Fruit fly (Drosophila melanogaster) whole organism, embryonic: Measurements from ENCODE around the gene Dfd.

Experiments
- Adf1 ChIP-seq: fragments of 200-800 bp; sonication (Bioruptor generic); IDR thresholded peaks from 2 replicates; pipeline ENCODE4 v1.3.6; 2022; ENCODE audit warnings: missing biosample characterization, missing genetic modification characterization
- BEAF-32 ChIP-seq: fragments of 200-800 bp; sonication (Bioruptor generic); optimal IDR thresholded peaks from 3 replicates; lab custom pipeline; 2017; ENCODE audit warnings: missing biosample characterization, missing genetic modification characterization, mild to moderate bottlenecking, moderate library complexity, missing genetic modification reagents
- Bdp1 ChIP-seq: fragments of 200-800 bp; sonication (Bioruptor generic); optimal IDR thresholded peaks from 3 replicates; lab custom pipeline; 2016; ENCODE audit warnings: missing biosample characterization, missing genetic modification characterization
- CG10979 ChIP-seq: fragments of 200-800 bp; sonication (Bioruptor generic); optimal IDR thresholded peaks from 2 replicates; lab custom pipeline; 2018; ENCODE audit warnings: missing biosample characterization, mild to moderate bottlenecking, missing genetic modification characterization, moderate library complexity
- CG11695 ChIP-seq: fragments of 200-800 bp; sonication (Bioruptor generic); IDR thresholded peaks from 3 replicates; pipeline ENCODE4 v1.3.6; 2022; ENCODE audit warnings: missing biosample characterization, missing genetic modification characterization
- CG11723 ChIP-seq: fragments of 200-800 bp; sonication (Bioruptor generic); optimal IDR thresholded peaks from 2 replicates; lab custom pipeline; 2017; ENCODE audit warnings: missing biosample characterization, mild to moderate bottlenecking, missing genetic modification characterization
- CG12769 ChIP-seq: fragments of 200-800 bp; sonication (Bioruptor generic); optimal IDR thresholded peaks from 2 replicates; lab custom pipeline; 2019; ENCODE audit warnings: missing biosample characterization, mild to moderate bottlenecking, missing genetic modification characterization, moderate library complexity
- CG15011 ChIP-seq: fragments of 200-800 bp; sonication (Bioruptor generic); optimal IDR thresholded peaks from 3 replicates; lab custom pipeline; 2018; ENCODE audit warnings: missing biosample characterization, mild to moderate bottlenecking, missing genetic modification characterization
- CG18011 ChIP-seq: fragments of 200-800 bp; sonication (Bioruptor generic); optimal IDR thresholded peaks from 2 replicates; lab custom pipeline; 2017; ENCODE audit warnings: missing biosample characterization, missing genetic modification characterization, mild to moderate bottlenecking, moderate library complexity, missing genotype
- CG18262 ChIP-seq: fragments of 200-800 bp; optimal IDR thresholded peaks from 3 replicates; lab custom pipeline; 2019; ENCODE audit warnings: missing biosample characterization, mild to moderate bottlenecking, missing genetic modification characterization, moderate library complexity
- CG2678 ChIP-seq: fragments of 200-800 bp; sonication (Bioruptor generic); optimal IDR thresholded peaks from 3 replicates; lab custom pipeline; 2019; ENCODE audit warnings: missing biosample characterization, mild to moderate bottlenecking, missing genetic modification characterization, moderate library complexity
- CG30403 ChIP-seq: fragments of 200-800 bp; sonication (Bioruptor generic); optimal IDR thresholded peaks from 3 replicates; lab custom pipeline; 2016; ENCODE audit warnings: missing biosample characterization, missing genetic modification characterization
- CG3065 ChIP-seq: fragments of 200-800 bp; sonication (Bioruptor generic); optimal IDR thresholded peaks from 2 replicates; lab custom pipeline; 2016; ENCODE audit warnings: missing biosample characterization, missing genetic modification characterization
- CG32767 ChIP-seq: fragments of 200-800 bp; sonication (Bioruptor generic); IDR thresholded peaks from 2 replicates; pipeline ENCODE4 v1.3.6; 2022; ENCODE audit warnings: missing biosample characterization, missing genetic modification characterization
- CG34422 ChIP-seq: fragments of 200-800 bp; sonication (Bioruptor generic); IDR thresholded peaks from 3 replicates; pipeline ENCODE4 v1.3.6; 2022; ENCODE audit warnings: missing biosample characterization, missing genetic modification characterization
- CG4404 ChIP-seq: fragments of 200-800 bp; sonication (Bioruptor generic); IDR thresholded peaks from 2 replicates; pipeline ENCODE4 v1.3.6; 2022; ENCODE audit warnings: missing biosample characterization, missing genetic modification characterization
- CG4424 ChIP-seq: fragments of 200-800 bp; sonication (Bioruptor generic); optimal IDR thresholded peaks from 3 replicates; lab custom pipeline; 2016; ENCODE audit warnings: missing biosample characterization, missing genetic modification characterization
- CG8359 ChIP-seq: fragments of 200-800 bp; sonication (Bioruptor generic); optimal IDR thresholded peaks from 2 replicates; lab custom pipeline; 2017; ENCODE audit warnings: missing biosample characterization, mild to moderate bottlenecking, missing genetic modification characterization, borderline replicate concordance
- CG9609 ChIP-seq: fragments of 200-800 bp; sonication (Bioruptor generic); optimal IDR thresholded peaks from 3 replicates; lab custom pipeline; 2016; ENCODE audit warnings: missing biosample characterization, missing genetic modification characterization
- CG9932 ChIP-seq: fragments of 200-800 bp; sonication (Bioruptor generic); IDR thresholded peaks from 2 replicates; pipeline ENCODE4 v1.3.6; 2022; ENCODE audit warnings: missing biosample characterization, missing genetic modification characterization
- Camta ChIP-seq: fragments of 200-800 bp; sonication (Bioruptor generic); optimal IDR thresholded peaks from 2 replicates; lab custom pipeline; 2016; ENCODE audit warnings: missing biosample characterization, missing genetic modification characterization
- Deaf1 ChIP-seq: fragments of 200-800 bp; optimal IDR thresholded peaks from 3 replicates; lab custom pipeline; 2019; ENCODE audit warnings: missing biosample characterization, mild to moderate bottlenecking, missing genetic modification characterization, moderate library complexity
- Elba2 ChIP-seq: fragments of 200-800 bp; sonication (Bioruptor generic); optimal IDR thresholded peaks from 3 replicates; lab custom pipeline; 2016; ENCODE audit warnings: missing biosample characterization, missing genetic modification characterization
- HmgZ ChIP-seq: fragments of 200-800 bp; sonication (Bioruptor generic); optimal IDR thresholded peaks from 2 replicates; lab custom pipeline; 2018; ENCODE audit warnings: missing biosample characterization, mild to moderate bottlenecking, missing genetic modification characterization
- Jarid2 ChIP-seq: fragments of 200-800 bp; sonication (Bioruptor generic); optimal IDR thresholded peaks from 3 replicates; lab custom pipeline; 2017; ENCODE audit warnings: mild to moderate bottlenecking, missing biosample characterization, missing genetic modification reagents, missing genetic modification characterization
- Kr ChIP-seq: fragments of 200-800 bp; sonication (Bioruptor generic); optimal IDR thresholded peaks from 2 replicates; lab custom pipeline; 2017; ENCODE audit warnings: missing biosample characterization, mild to moderate bottlenecking, missing genetic modification characterization
- Nf-YB ChIP-seq: fragments of 200-800 bp; sonication (Bioruptor generic); optimal IDR thresholded peaks from 3 replicates; lab custom pipeline; 2019; ENCODE audit warnings: missing biosample characterization, mild to moderate bottlenecking, missing genetic modification characterization, moderate library complexity
- PHDP ChIP-seq: fragments of 200-800 bp; sonication (Bioruptor generic); optimal IDR thresholded peaks from 3 replicates; lab custom pipeline; 2018; ENCODE audit warnings: missing biosample characterization, mild to moderate bottlenecking, missing genetic modification characterization, moderate library complexity
- Ravus ChIP-seq: fragments of 200-800 bp; sonication (Bioruptor generic); IDR thresholded peaks from 2 replicates; pipeline ENCODE4 v1.3.6; 2022; ENCODE audit warnings: missing biosample characterization, missing genetic modification characterization
- Sox102F ChIP-seq: fragments of 200-800 bp; sonication (Bioruptor generic); optimal IDR thresholded peaks from 2 replicates; lab custom pipeline; 2018; ENCODE audit warnings: missing biosample characterization, mild to moderate bottlenecking, missing genetic modification characterization, moderate library complexity
- Stat92E ChIP-seq, 3 experiments: fragments of >200 bp in 2 of 3; fragments of 200-800 bp in 1 of 3; sonication (Bioruptor generic) in 1 of 3; optimal IDR thresholded peaks; 2 replicates each; lab custom pipeline; 2017 to 2019; ENCODE audit warnings: missing biosample characterization in 3 of 3, missing genetic modification characterization in 3 of 3, mild to moderate bottlenecking in 1 of 3, moderate library complexity in 1 of 3
- az2 ChIP-seq: fragments of 200-800 bp; sonication (Bioruptor generic); optimal IDR thresholded peaks from 3 replicates; lab custom pipeline; 2016; ENCODE audit warnings: missing biosample characterization, missing genetic modification characterization
- bab2 ChIP-seq: fragments of 200-800 bp; sonication (Bioruptor generic); optimal IDR thresholded peaks from 2 replicates; lab custom pipeline; 2016; ENCODE audit warnings: missing biosample characterization, missing genetic modification characterization
- cato ChIP-seq: fragments of 200-800 bp; sonication (Bioruptor generic); optimal IDR thresholded peaks from 2 replicates; lab custom pipeline; 2016; ENCODE audit warnings: missing biosample characterization, missing genetic modification characterization, borderline replicate concordance
- chm ChIP-seq: fragments of 200-800 bp; sonication (Bioruptor generic); IDR thresholded peaks from 2 replicates; pipeline ENCODE4 v1.3.6; 2022; ENCODE audit warnings: missing biosample characterization, missing genetic modification characterization
- dm ChIP-seq: fragments of 200-800 bp; sonication (Bioruptor generic); optimal IDR thresholded peaks from 3 replicates; lab custom pipeline; 2016; ENCODE audit warnings: missing biosample characterization, missing genetic modification characterization
- ewg ChIP-seq: fragments of 200-800 bp; sonication (Bioruptor generic); optimal IDR thresholded peaks from 3 replicates; lab custom pipeline; 2017; ENCODE audit warnings: mild to moderate bottlenecking, missing biosample characterization, missing genetic modification reagents, missing genetic modification characterization
- mam ChIP-seq: fragments of 200-800 bp; sonication (Bioruptor generic); optimal IDR thresholded peaks from 3 replicates; lab custom pipeline; 2016; ENCODE audit warnings: missing biosample characterization, missing genetic modification characterization
- mld ChIP-seq: fragments of 200-800 bp; sonication (Bioruptor generic); IDR thresholded peaks from 3 replicates; pipeline ENCODE4 v1.3.6; 2022; ENCODE audit warnings: missing biosample characterization, missing genetic modification characterization; ENCODE audit not compliant: partially characterized antibody
- nerfin-1 ChIP-seq: fragments of 200-800 bp; sonication (Bioruptor generic); optimal IDR thresholded peaks from 3 replicates; lab custom pipeline; 2019; ENCODE audit warnings: missing biosample characterization, mild to moderate bottlenecking, missing genetic modification characterization, moderate library complexity
- pita ChIP-seq: fragments of 200-800 bp; sonication (Bioruptor generic); optimal IDR thresholded peaks from 2 replicates; lab custom pipeline; 2017; ENCODE audit warnings: missing biosample characterization, mild to moderate bottlenecking, missing genetic modification characterization
- pros ChIP-seq: fragments of 200-800 bp; sonication (Bioruptor generic); optimal IDR thresholded peaks from 3 replicates; lab custom pipeline; 2019; ENCODE audit warnings: missing biosample characterization, mild to moderate bottlenecking, missing genetic modification characterization, moderate library complexity
- psq ChIP-seq: fragments of 200-800 bp; sonication (Bioruptor generic); optimal IDR thresholded peaks from 2 replicates; lab custom pipeline; 2017; ENCODE audit warnings: missing biosample characterization, missing genetic modification characterization
- pum ChIP-seq: fragments of 200-800 bp; sonication (Bioruptor generic); optimal IDR thresholded peaks from 2 replicates; lab custom pipeline; 2016; ENCODE audit warnings: missing biosample characterization, missing genetic modification characterization
- pzg ChIP-seq: fragments of 200-800 bp; sonication (Bioruptor generic); optimal IDR thresholded peaks from 3 replicates; lab custom pipeline; 2018; ENCODE audit warnings: missing biosample characterization, mild to moderate bottlenecking, missing genetic modification characterization, moderate library complexity
- row ChIP-seq: fragments of 200-800 bp; sonication (Bioruptor generic); IDR thresholded peaks from 3 replicates; pipeline ENCODE4 v1.3.6; 2022; ENCODE audit warnings: missing biosample characterization, missing genetic modification characterization
- tio ChIP-seq: fragments of 200-800 bp; sonication (Bioruptor generic); optimal IDR thresholded peaks from 2 replicates; lab custom pipeline; 2017; ENCODE audit warnings: missing biosample characterization, missing genetic modification characterization, inconsistent platforms
- tna ChIP-seq: fragments of 200-800 bp; sonication (Bioruptor generic); IDR thresholded peaks from 2 replicates; pipeline ENCODE4 v1.3.6; 2022; ENCODE audit warnings: missing biosample characterization, missing genetic modification characterization; ENCODE audit not compliant: partially characterized antibody
- unc-4 ChIP-seq: fragments of 200-800 bp; sonication (Bioruptor generic); IDR thresholded peaks from 2 replicates; pipeline ENCODE4 v1.3.6; 2022; ENCODE audit warnings: missing biosample characterization, missing genetic modification characterization; ENCODE audit not compliant: partially characterized antibody
- vvl ChIP-seq: fragments of 200-800 bp; sonication (Bioruptor generic); IDR thresholded peaks from 2 replicates; pipeline ENCODE4 v1.3.6; 2022; ENCODE audit warnings: missing biosample characterization, missing genetic modification characterization
- yki ChIP-seq: fragments of >200 bp; optimal IDR thresholded peaks from 3 replicates; lab custom pipeline; 2018

Dfd gene

dm6 chr3R:6848595-6848994, 57.0 kb downstream of the Dfd start (continued):
- TF ChIP-seq Bdp1 (GFP tag; lab: Kevin White, UChicago): no peak
- no peak for TF ChIP-seq nerfin-1
- TF ChIP-seq CG2678 (tag; lab: Kevin White, UChicago): no peak
- TF ChIP-seq HmgZ (tag; lab: Kevin White, UChicago): no peak
- no peak for TF ChIP-seq CG4424 (GFP tag; lab: Kevin White, UChicago)
- no peak for TF ChIP-seq CG9609 (GFP tag; lab: Kevin White, UChicago)
- TF ChIP-seq CG9932 (GFP tag; lab: Robert Waterston, UW): no peak
- no peak for TF ChIP-seq chm
- peak; percentile 38; the same call in 1 of the 2 replicates for TF ChIP-seq Adf1
- no peak for TF ChIP-seq CG34422
- TF ChIP-seq row (GFP tag; lab: Robert Waterston, UW): no peak
- TF ChIP-seq Ravus: no peak
- TF ChIP-seq bab2 (GFP tag; lab: Kevin White, UChicago): no peak
- TF ChIP-seq vvl (GFP tag; lab: Robert Waterston, UW): peak; percentile 43; the same call in 1 of the 2 replicates
- no peak for TF ChIP-seq CG18262 (tag; lab: Kevin White, UChicago)
- 0 out of 3 replicates have a peak, but pooled peaks have one; percentile 15 for TF ChIP-seq CG11695 (GFP tag; lab: Robert Waterston, UW)
- no peak for TF ChIP-seq tio
- TF ChIP-seq mam (GFP tag; lab: Kevin White, UChicago): no peak
- TF ChIP-seq unc-4 (GFP tag; lab: Robert Waterston, UW): no peak
- TF ChIP-seq CG4404 (GFP tag; lab: Robert Waterston, UW): no peak
- TF ChIP-seq ewg (GFP tag; lab: Kevin White, UChicago): peak; percentile 65
- TF ChIP-seq pita: no peak
- TF ChIP-seq psq (GFP tag; lab: Kevin White, UChicago): no peak
- no peak for TF ChIP-seq dm (GFP tag; lab: Kevin White, UChicago)
- no peak for TF ChIP-seq az2 (GFP tag; lab: Kevin White, UChicago)
- TF ChIP-seq Camta (GFP tag; lab: Kevin White, UChicago): no peak
- TF ChIP-seq CG32767 (GFP tag; lab: Robert Waterston, UW): no peak
- TF ChIP-seq tna: no peak
- TF ChIP-seq Nf-YB (GFP tag; lab: Kevin White, UChicago): peak; percentile 97
- TF ChIP-seq Deaf1 (tag; lab: Kevin White, UChicago): peak; percentile 61
- TF ChIP-seq CG8359 (GFP tag; lab: Kevin White, UChicago): no peak
- TF ChIP-seq PHDP: no peak
- no peak for TF ChIP-seq BEAF-32 (GFP tag; lab: Kevin White, UChicago)
- no peak for TF ChIP-seq Stat92E (GFP tag; optimal IDR thresholded peaks at IDR 0.05; lab: Kevin White, UChicago)
- no peak for TF ChIP-seq yki (lab: Kevin White, UChicago)
- TF ChIP-seq CG12769 (tag; lab: Kevin White, UChicago): peak; percentile 58
- no peak for TF ChIP-seq CG18011 (GFP tag; lab: Kevin White, UChicago)
- no peak for TF ChIP-seq CG11723 (GFP tag; lab: Kevin White, UChicago)
- TF ChIP-seq CG10979 (tag; lab: Kevin White, UChicago): no peak
- TF ChIP-seq Kr: no peak
- no peak for TF ChIP-seq pzg (GFP tag; lab: Kevin White, UChicago)
- TF ChIP-seq CG30403 (GFP tag; lab: Kevin White, UChicago): no peak
- TF ChIP-seq Elba2 (GFP tag; lab: Kevin White, UChicago): peak; percentile 79
- no peak for TF ChIP-seq cato (GFP tag; lab: Kevin White, UChicago)
- peak; percentile 38 for TF ChIP-seq pros
- TF ChIP-seq mld (GFP tag; lab: Robert Waterston, UW): no peak
- peak; percentile 40 for TF ChIP-seq Jarid2 (GFP tag; lab: Kevin White, UChicago)
- TF ChIP-seq CG3065 (GFP tag; lab: Kevin White, UChicago): no peak
- TF ChIP-seq Sox102F (GFP tag; lab: Kevin White, UChicago): no peak
- TF ChIP-seq CG15011 (GFP tag; lab: Kevin White, UChicago): no peak
- TF ChIP-seq pum: no peak
